Fruit fly (Drosophila melanogaster): ENCODE results near the gene fid.

Gene fid

dm6 chr3R:26012801-26013663 is 43.2 kb downstream of the fid start (continued):
- TF ChIP-seq prd (optimal IDR thresholded peaks at IDR 0.05): no peak
- TF ChIP-seq prd (GFP tag; IDR thresholded peaks at IDR 0.05): peak; percentile 33; the same call in 2 of the 3 replicates
- TF ChIP-seq CG6175 (GFP tag; IDR thresholded peaks at IDR 0.05): 0 out of 3 replicates have a peak, but pooled peaks have one; percentile 44
- peak; percentile 72 for TF ChIP-seq zen (tag; optimal IDR thresholded peaks at IDR 0.05)
- TF ChIP-seq B-H2 (GFP tag; optimal IDR thresholded peaks at IDR 0.05): no peak
- no peak for TF ChIP-seq jigr1 (GFP tag; IDR thresholded peaks at IDR 0.05)
- peak; percentile 26 for TF ChIP-seq scrt (GFP tag; optimal IDR thresholded peaks at IDR 0.05)
- no peak for TF ChIP-seq dm (GFP tag; optimal IDR thresholded peaks at IDR 0.05)
- no peak for TF ChIP-seq dati (GFP tag; IDR thresholded peaks at IDR 0.05)
- TF ChIP-seq Vsx1 (GFP tag; optimal IDR thresholded peaks at IDR 0.05): peak; percentile 29
- TF ChIP-seq CG12391 (tag; optimal IDR thresholded peaks at IDR 0.05): peak; percentile 66
- no peak for TF ChIP-seq CG13624 (GFP tag; optimal IDR thresholded peaks at IDR 0.05)
- no peak for TF ChIP-seq onecut (GFP tag; IDR thresholded peaks at IDR 0.05)
- TF ChIP-seq Doc3 (GFP tag; IDR thresholded peaks at IDR 0.05; ENCODE audit: partially characterized antibody): no peak
- TF ChIP-seq abd-A (tag; optimal IDR thresholded peaks at IDR 0.05): peak; percentile 75
- no peak for TF ChIP-seq CG14050 (GFP tag; IDR thresholded peaks at IDR 0.05)
- peak; percentile 25 for TF ChIP-seq CG17359 (tag; optimal IDR thresholded peaks at IDR 0.05)
- peak; percentile 86 for TF ChIP-seq CG2712 (tag; optimal IDR thresholded peaks at IDR 0.05)
- TF ChIP-seq vvl (GFP tag; IDR thresholded peaks at IDR 0.05): peak; percentile 68
- TF ChIP-seq kni (GFP tag; optimal IDR thresholded peaks at IDR 0.05): peak; percentile 98
- TF ChIP-seq CG7556 (GFP tag; optimal IDR thresholded peaks at IDR 0.05): peak; percentile 32
- 0 out of 3 replicates have a peak, but pooled peaks have one; percentile 16 for TF ChIP-seq otp (GFP tag; IDR thresholded peaks at IDR 0.05)
- TF ChIP-seq CG4424 (GFP tag; optimal IDR thresholded peaks at IDR 0.05): peak; percentile 21
- TF ChIP-seq CG7987 (GFP tag; optimal IDR thresholded peaks at IDR 0.05): no peak
- no peak for TF ChIP-seq CG8290 (GFP tag; optimal IDR thresholded peaks at IDR 0.05)
- no peak for TF ChIP-seq CG8290 (tag; optimal IDR thresholded peaks at IDR 0.05)
- 0 out of 2 replicates have a peak, but pooled peaks have one; percentile 17 for TF ChIP-seq esg (GFP tag; conservative IDR thresholded peaks at IDR 0.05)
- TF ChIP-seq dmrt99B (tag; optimal IDR thresholded peaks at IDR 0.05): peak; percentile 39
- peak; percentile 41 for TF ChIP-seq nerfin-1 (tag; optimal IDR thresholded peaks at IDR 0.05)
- TF ChIP-seq grn (GFP tag; optimal IDR thresholded peaks at IDR 0.05): peak; percentile 97
- no peak for TF ChIP-seq slou (GFP tag; optimal IDR thresholded peaks at IDR 0.05)
- TF ChIP-seq gsb-n (tag; optimal IDR thresholded peaks at IDR 0.05): peak; percentile 85
- TF ChIP-seq Awh (GFP tag; IDR thresholded peaks at IDR 0.05): 0 out of 2 replicates have a peak, but pooled peaks have one; percentile 17
- no peak for TF ChIP-seq CG12236 (GFP tag; optimal IDR thresholded peaks at IDR 0.05)
- peak in 1 of 3 experiments; percentile 86 for TF ChIP-seq lola (GFP tag; optimal IDR thresholded peaks at IDR 0.05)
- peak; percentile 16 for TF ChIP-seq az2 (GFP tag; optimal IDR thresholded peaks at IDR 0.05)
- TF ChIP-seq CG30403 (GFP tag; optimal IDR thresholded peaks at IDR 0.05): peak; percentile 10
- peak; percentile 49; the same call in 1 of the 2 replicates for TF ChIP-seq CG17328 (GFP tag; IDR thresholded peaks at IDR 0.05)
- TF ChIP-seq CG8924 (tag; optimal IDR thresholded peaks at IDR 0.05): peak; percentile 57
- TF ChIP-seq CoRest (tag; optimal IDR thresholded peaks at IDR 0.05): peak; percentile 52
- no peak for TF ChIP-seq MTF-1 (GFP tag; optimal IDR thresholded peaks at IDR 0.05; ENCODE audit: borderline replicate concordance)
- peak; percentile 61 for TF ChIP-seq CG12769 (tag; optimal IDR thresholded peaks at IDR 0.05)
- TF ChIP-seq klu (GFP tag; IDR thresholded peaks at IDR 0.05): no peak
- TF ChIP-seq Nf-YC (tag; optimal IDR thresholded peaks at IDR 0.05): peak; percentile 26
- peak; percentile 75 for TF ChIP-seq kah (GFP tag; optimal IDR thresholded peaks at IDR 0.05)
- TF ChIP-seq CG15479 (GFP tag; optimal IDR thresholded peaks at IDR 0.05): no peak
- TF ChIP-seq CG18262 (tag; optimal IDR thresholded peaks at IDR 0.05): peak; percentile 85
- TF ChIP-seq Ptx1 (GFP tag; IDR thresholded peaks at IDR 0.05): 0 out of 2 replicates have a peak, but pooled peaks have one; percentile 45
